Comparison of ENCODE assay signal across 4 fruit fly cellular contexts in genomic region chr3L:3512567-3512966, dm6.
A peak's percentile ranks its signal among the peaks of the same experiment; 100 is the strongest.
TF ChIP-seq lines count a peak whose summit lies in the region.

Gene ImpE2, minus strand, starts transcription at chr3L:3512681.

TF ChIP-seq in whole organism, 6 proteins besides CTCF, POLR2A, EP300 and RAD21:
- TF ChIP-seq Dll (optimal IDR thresholded peaks at IDR 0.05; lab: Kevin White, UChicago), result peak; percentile 13
- no peak for TF ChIP-seq CG8478 (optimal IDR thresholded peaks at IDR 0.05; lab: Kevin White, UChicago)
- peak; percentile 33 to 75 for TF ChIP-seq EcR (GFP tag; optimal IDR thresholded peaks at IDR 0.05; lab: Kevin White, UChicago)

TF ChIP-seq in whole organism, prepupa, 60 proteins besides CTCF, POLR2A, EP300 and RAD21:
- TF ChIP-seq Eip93F (GFP tag; optimal IDR thresholded peaks at IDR 0.05; lab: Kevin White, UChicago), result no peak
- peak; percentile 38 for TF ChIP-seq dsx (GFP tag; optimal IDR thresholded peaks at IDR 0.05; lab: Kevin White, UChicago; ENCODE audit: poor library complexity, severe bottlenecking)

TF ChIP-seq in whole organism, pupa, 21 proteins besides CTCF, POLR2A, EP300 and RAD21:
- TF ChIP-seq CG4496 (GFP tag; IDR thresholded peaks at IDR 0.05; lab: Robert Waterston, UW) (no peak), CG34367 (tag; optimal IDR thresholded peaks at IDR 0.05; lab: Kevin White, UChicago) (no peak), Ets98B (GFP tag; IDR thresholded peaks at IDR 0.05; lab: Robert Waterston, UW) (no peak), EcR (GFP tag; optimal IDR thresholded peaks at IDR 0.05; lab: Kevin White, UChicago) (peak; percentile 73), rn (GFP tag; IDR thresholded peaks at IDR 0.05; lab: Robert Waterston, UW) (no peak), Snoo (tag; optimal IDR thresholded peaks at IDR 0.05; lab: Kevin White, UChicago) (no peak)
TF ChIP-seq in whole organism, pupa: peak in this region for 1.

TF ChIP-seq in whole organism, wandering third instar larva, 38 proteins besides CTCF, POLR2A, EP300 and RAD21:
- TF ChIP-seq Dfd (GFP tag; optimal IDR thresholded peaks at IDR 0.05; lab: Kevin White, UChicago) (no peak), CG32264 (GFP tag; optimal IDR thresholded peaks at IDR 0.05; lab: Kevin White, UChicago) (no peak), foxo (GFP tag; optimal IDR thresholded peaks at IDR 0.05; lab: Kevin White, UChicago) (no peak), rgr (GFP tag; optimal IDR thresholded peaks at IDR 0.05; lab: Kevin White, UChicago) (no peak), dl (GFP tag; optimal IDR thresholded peaks at IDR 0.05; lab: Kevin White, UChicago; ENCODE audit: insufficient read depth in 1 of 2, partially characterized antibody in 2 of 2) (no peak), pan (optimal IDR thresholded peaks at IDR 0.05; lab: Kevin White, UChicago) (no peak), GATAd (GFP tag; optimal IDR thresholded peaks at IDR 0.05; lab: Kevin White, UChicago) (no peak), h (GFP tag; optimal IDR thresholded peaks at IDR 0.05; lab: Kevin White, UChicago) (no peak), Dif (GFP tag; optimal IDR thresholded peaks at IDR 0.05; lab: Kevin White, UChicago; ENCODE audit: partially characterized antibody) (peak; percentile 1), Vsx2 (GFP tag; optimal IDR thresholded peaks at IDR 0.05; lab: Kevin White, UChicago; ENCODE audit: partially characterized antibody) (peak; percentile 44)
